Worm (Caenorhabditis elegans) whole organism, L2 larva: Measurements from ENCODE around the gene C12D12.3.

Experiments
- aly-2 ChIP-seq: fragments of 150-350 bp; optimal IDR thresholded peaks from 2 replicates; lab custom pipeline; 2014; ENCODE audit warnings: missing biosample characterization, missing genetic modification characterization
- ceh-82 ChIP-seq: fragments of 150-350 bp; optimal IDR thresholded peaks from 2 replicates; lab custom pipeline; 2014; ENCODE audit warnings: missing biosample characterization, missing genetic modification characterization
- dmd-4 ChIP-seq: sonication (generic microtip); optimal IDR thresholded peaks from 2 replicates; lab custom pipeline; 2017; ENCODE audit warnings: missing biosample characterization, missing genetic modification characterization
- elt-3 ChIP-seq: sonication (generic microtip); optimal IDR thresholded peaks from 2 replicates; lab custom pipeline; 2017; ENCODE audit warnings: missing biosample characterization, missing genetic modification characterization
- fos-1 ChIP-seq: fragments of 150-350 bp; optimal IDR thresholded peaks from 2 replicates; lab custom pipeline; 2014; ENCODE audit warnings: missing biosample characterization, missing genetic modification characterization
- lin-39 ChIP-seq: fragments of 150-350 bp; optimal IDR thresholded peaks from 2 replicates; lab custom pipeline; 2014; ENCODE audit warnings: missing biosample characterization, missing genetic modification reagents, missing genetic modification characterization
- lsy-2 ChIP-seq, 2 experiments: fragments of 150-350 bp in 1 of 2; sonication (generic microtip) in 1 of 2; optimal IDR thresholded peaks; 2 replicates each; lab custom pipeline; 2014 to 2017; ENCODE audit warnings: missing biosample characterization in 2 of 2, missing genetic modification characterization in 2 of 2
- sma-9 ChIP-seq, 2 experiments: fragments of 150-350 bp in 1 of 2; sonication (generic microtip) in 1 of 2; optimal IDR thresholded peaks; 2 replicates each; lab custom pipeline; 2014 to 2016; ENCODE audit warnings: missing genetic modification characterization in 2 of 2, mild to moderate bottlenecking in 1 of 2, missing biosample characterization in 1 of 2, missing compliant biosample characterization in 1 of 2, missing genetic modification reagents in 1 of 2, moderate library complexity in 1 of 2
- snpc-4 ChIP-seq: fragments of 150-350 bp; optimal IDR thresholded peaks from 2 replicates; lab custom pipeline; 2014; ENCODE audit warnings: missing biosample characterization, missing genetic modification characterization
- unc-62 ChIP-seq: fragments of 150-350 bp; optimal IDR thresholded peaks from 2 replicates; lab custom pipeline; 2014; ENCODE audit warnings: missing biosample characterization, missing genetic modification reagents, missing genetic modification characterization
- zag-1 ChIP-seq: fragments of 150-350 bp; optimal IDR thresholded peaks from 2 replicates; lab custom pipeline; 2014; ENCODE audit warnings: missing biosample characterization, missing genetic modification characterization

DNA sequence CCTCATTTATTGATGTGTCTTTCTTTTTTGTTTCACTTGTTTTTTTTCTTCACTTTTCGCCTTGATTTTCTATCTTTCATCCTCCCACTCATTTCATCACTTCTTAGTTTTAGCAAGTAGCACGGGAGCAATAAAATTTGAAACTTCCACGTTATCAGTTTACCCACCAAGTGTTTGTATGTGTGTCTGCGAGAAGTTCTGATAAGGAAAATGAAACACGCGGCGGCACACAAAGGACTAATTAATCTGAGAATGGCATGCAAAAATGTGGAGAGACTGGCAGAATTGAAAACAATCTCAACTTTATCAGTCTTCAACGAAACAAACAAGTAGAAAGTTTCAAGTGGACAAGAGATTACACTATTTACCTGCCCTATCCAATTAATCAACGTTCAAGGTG, 45.1 kb downstream of the C12D12.3 start:
- TF ChIP-seq fos-1, result peak; percentile 78
- no peak for TF ChIP-seq ceh-82 (tag; lab: Kevin White, UChicago)
- no peak for TF ChIP-seq snpc-4 (tag; lab: Kevin White, UChicago)
- peak in 1 of 2 experiments; percentile 26 for TF ChIP-seq lsy-2 (tag; optimal IDR thresholded peaks at IDR 0.05; lab: Kevin White, UChicago)
- TF ChIP-seq aly-2 (tag; lab: Kevin White, UChicago), result no peak
- no peak for TF ChIP-seq unc-62
- TF ChIP-seq sma-9 (GFP tag; optimal IDR thresholded peaks at IDR 0.05; lab: Kevin White, UChicago), result peak; percentile 51
- no peak for TF ChIP-seq sma-9 (tag; optimal IDR thresholded peaks at IDR 0.05; lab: Kevin White, UChicago)
- TF ChIP-seq lin-39 (tag; lab: Kevin White, UChicago), result no peak
- no peak for TF ChIP-seq zag-1 (tag; lab: Kevin White, UChicago)
- no peak for TF ChIP-seq elt-3
- no peak for TF ChIP-seq dmd-4 (tag; lab: Kevin White, UChicago)
